Fruit fly (Drosophila melanogaster) whole organism, prepupa: ENCODE data around the gene Hsp67Bc.

Experiments used
- Blimp-1 ChIP-seq: fragments of 200-800 bp; sonication (Bioruptor generic); optimal IDR thresholded peaks from 3 replicates; lab custom pipeline; 2017; ENCODE audit warnings: missing biosample characterization, missing genetic modification characterization, mild to moderate bottlenecking, moderate library complexity, missing genetic modification reagents
- CG10631 ChIP-seq: fragments of 200-800 bp; sonication (Bioruptor generic); optimal IDR thresholded peaks from 2 replicates; lab custom pipeline; 2016; ENCODE audit warnings: missing biosample characterization, missing genetic modification characterization
- CG10669 ChIP-seq: fragments of 200-800 bp; sonication (Bioruptor generic); optimal IDR thresholded peaks from 3 replicates; lab custom pipeline; 2018; ENCODE audit warnings: missing biosample characterization, mild to moderate bottlenecking, missing genetic modification characterization, moderate library complexity
- CG11294 ChIP-seq: fragments of 200-800 bp; sonication (Bioruptor generic); IDR thresholded peaks from 2 replicates; pipeline ENCODE4 v1.3.6; 2022; ENCODE audit warnings: missing biosample characterization, missing genetic modification characterization
- CG11762 ChIP-seq: fragments of 200-800 bp; sonication (Bioruptor generic); optimal IDR thresholded peaks from 3 replicates; lab custom pipeline; 2016; ENCODE audit warnings: missing biosample characterization, missing genetic modification characterization; ENCODE audit not compliant: insufficient read depth
- CG32006 ChIP-seq: fragments of 200-800 bp; sonication (Bioruptor generic); optimal IDR thresholded peaks from 3 replicates; lab custom pipeline; 2017; ENCODE audit warnings: missing biosample characterization, mild to moderate bottlenecking, missing genetic modification characterization
- CG6792 ChIP-seq: fragments of 200-800 bp; sonication (Bioruptor generic); optimal IDR thresholded peaks from 3 replicates; lab custom pipeline; 2016; ENCODE audit warnings: missing biosample characterization, missing genetic modification characterization
- CG8119 ChIP-seq: fragments of 200-800 bp; sonication (Bioruptor generic); IDR thresholded peaks from 3 replicates; pipeline ENCODE4 v1.3.6; 2022; ENCODE audit warnings: missing biosample characterization, missing genetic modification characterization
- Sox15 ChIP-seq: fragments of 200-800 bp; sonication (Bioruptor generic); optimal IDR thresholded peaks from 3 replicates; lab custom pipeline; 2016; ENCODE audit warnings: missing biosample characterization, missing genetic modification characterization
- acj6 ChIP-seq: fragments of 200-800 bp; sonication (Bioruptor generic); optimal IDR thresholded peaks from 3 replicates; lab custom pipeline; 2016; ENCODE audit warnings: missing biosample characterization, missing genetic modification characterization
- fd85E ChIP-seq: fragments of 200-800 bp; sonication (Bioruptor generic); optimal IDR thresholded peaks from 3 replicates; lab custom pipeline; 2016; ENCODE audit warnings: missing biosample characterization, missing genetic modification characterization
- net ChIP-seq: fragments of 200-800 bp; sonication (Bioruptor generic); optimal IDR thresholded peaks from 3 replicates; lab custom pipeline; 2016; ENCODE audit warnings: missing biosample characterization, missing genetic modification characterization
- salr ChIP-seq, 2 experiments: fragments of 200-800 bp; sonication (Bioruptor generic); optimal IDR thresholded peaks; 3 replicates each; lab custom pipeline; 2016 to 2018; ENCODE audit warnings: missing biosample characterization in 2 of 2, missing genetic modification characterization in 2 of 2, mild to moderate bottlenecking in 1 of 2

dm6 chr3L:9420819-9421130, 48.5 kb upstream of the Hsp67Bc start:
- TF ChIP-seq CG8119 (GFP tag; lab: Robert Waterston, UW) (no peak), CG10631 (GFP tag; lab: Kevin White, UChicago) (no peak), fd85E (no peak), salr (GFP tag; optimal IDR thresholded peaks at IDR 0.05; lab: Kevin White, UChicago) (no peak), CG11294 (GFP tag; lab: Robert Waterston, UW) (no peak), Blimp-1 (no peak), CG6792 (GFP tag; lab: Kevin White, UChicago) (no peak), CG10669 (no peak), CG32006 (GFP tag; lab: Kevin White, UChicago) (no peak), acj6 (GFP tag; lab: Kevin White, UChicago) (no peak), CG11762 (no peak), net (GFP tag; lab: Kevin White, UChicago) (no peak), Sox15 (GFP tag; lab: Kevin White, UChicago) (no peak)
